Fruit fly (Drosophila melanogaster) whole organism, embryonic: Measurements from ENCODE around the gene CG31776.

Source experiments
- Atf6 ChIP-seq: fragments of 200-800 bp; sonication (Bioruptor generic); IDR thresholded peaks from 2 replicates; pipeline ENCODE4 v1.3.6; 2022; ENCODE audit warnings: missing biosample characterization, missing genetic modification characterization
- Awh ChIP-seq: fragments of 200-800 bp; sonication (Bioruptor generic); IDR thresholded peaks from 2 replicates; pipeline ENCODE4, ENCODE4 v1.3.6; 2022; ENCODE audit warnings: missing biosample characterization, missing genetic modification characterization
- CG10209 ChIP-seq: fragments of 200-800 bp; sonication (Bioruptor generic); optimal IDR thresholded peaks from 3 replicates; lab custom pipeline; 2017; ENCODE audit warnings: missing biosample characterization, mild to moderate bottlenecking, missing genetic modification characterization, missing genetic modification reagents
- CG10274 ChIP-seq: fragments of 200-800 bp; sonication (Bioruptor generic); optimal IDR thresholded peaks from 3 replicates; lab custom pipeline; 2017; ENCODE audit warnings: missing biosample characterization, mild to moderate bottlenecking, missing genetic modification characterization
- CG10979 ChIP-seq: fragments of 200-800 bp; sonication (Bioruptor generic); optimal IDR thresholded peaks from 2 replicates; lab custom pipeline; 2018; ENCODE audit warnings: missing biosample characterization, mild to moderate bottlenecking, missing genetic modification characterization, moderate library complexity
- CG11456 ChIP-seq: fragments of 200-800 bp; sonication (Bioruptor generic); IDR thresholded peaks from 3 replicates; pipeline ENCODE4 v1.3.6; 2022; ENCODE audit warnings: missing biosample characterization, missing genetic modification characterization
- CG11695 ChIP-seq: fragments of 200-800 bp; sonication (Bioruptor generic); IDR thresholded peaks from 3 replicates; pipeline ENCODE4 v1.3.6; 2022; ENCODE audit warnings: missing biosample characterization, missing genetic modification characterization
- CG12299 ChIP-seq: fragments of 200-800 bp; sonication (Bioruptor generic); optimal IDR thresholded peaks from 2 replicates; lab custom pipeline; 2018; ENCODE audit warnings: missing biosample characterization, mild to moderate bottlenecking, missing genetic modification characterization
- CG13775 ChIP-seq: fragments of 200-800 bp; sonication (Bioruptor generic); optimal IDR thresholded peaks from 3 replicates; lab custom pipeline; 2017; ENCODE audit warnings: missing biosample characterization, mild to moderate bottlenecking, missing genetic modification characterization
- CG14667 ChIP-seq: fragments of 200-800 bp; sonication (Bioruptor generic); IDR thresholded peaks from 2 replicates; pipeline ENCODE4 v1.3.6; 2022; ENCODE audit warnings: missing biosample characterization, missing genetic modification characterization
- CG1832 ChIP-seq: fragments of 200-800 bp; sonication (Bioruptor generic); optimal IDR thresholded peaks from 2 replicates; lab custom pipeline; 2017; ENCODE audit warnings: missing biosample characterization, mild to moderate bottlenecking, missing genetic modification characterization, inconsistent platforms
- CG32772 ChIP-seq: fragments of 200-800 bp; sonication (Bioruptor generic); IDR thresholded peaks from 2 replicates; pipeline ENCODE4 v1.3.6; 2022; ENCODE audit warnings: missing biosample characterization, missing genetic modification characterization
- CG33557 ChIP-seq: fragments of 200-800 bp; sonication (Bioruptor generic); optimal IDR thresholded peaks from 2 replicates; lab custom pipeline; 2019; ENCODE audit warnings: missing biosample characterization, mild to moderate bottlenecking, missing genetic modification characterization, moderate library complexity
- CG3407 ChIP-seq: fragments of 200-800 bp; sonication (Bioruptor generic); optimal IDR thresholded peaks from 2 replicates; lab custom pipeline; 2018; ENCODE audit warnings: missing biosample characterization, mild to moderate bottlenecking, missing genetic modification characterization
- CG4424 ChIP-seq: fragments of 200-800 bp; sonication (Bioruptor generic); optimal IDR thresholded peaks from 3 replicates; lab custom pipeline; 2016; ENCODE audit warnings: missing biosample characterization, missing genetic modification characterization
- CG4730 ChIP-seq: fragments of 200-800 bp; sonication (Bioruptor generic); IDR thresholded peaks from 2 replicates; pipeline ENCODE4 v1.3.6; 2022; ENCODE audit warnings: missing biosample characterization, missing genetic modification characterization
- CG8290 ChIP-seq, 3 experiments: fragments of 200-800 bp; sonication (Bioruptor generic); optimal IDR thresholded peaks; 2 replicates each; lab custom pipeline; 2016 to 2019; ENCODE audit warnings: missing biosample characterization in 3 of 3, missing genetic modification characterization in 3 of 3, mild to moderate bottlenecking in 2 of 3, moderate library complexity in 1 of 3
- Camta ChIP-seq: fragments of 200-800 bp; sonication (Bioruptor generic); optimal IDR thresholded peaks from 2 replicates; lab custom pipeline; 2016; ENCODE audit warnings: missing biosample characterization, missing genetic modification characterization
- D ChIP-seq, 2 experiments: fragments of 200-800 bp in 1 of 2; fragments of >200 bp in 1 of 2; sonication (Bioruptor generic) in 1 of 2; optimal IDR thresholded peaks; 2 replicates in 1 of 2; 3 replicates in 1 of 2; lab custom pipeline; 2017; ENCODE audit warnings: mild to moderate bottlenecking in 1 of 2, missing biosample characterization in 1 of 2, missing genetic modification characterization in 1 of 2, missing genetic modification reagents in 1 of 2
- D19A ChIP-seq: fragments of 200-800 bp; optimal IDR thresholded peaks from 3 replicates; lab custom pipeline; 2019; ENCODE audit warnings: missing biosample characterization, mild to moderate bottlenecking, missing genetic modification characterization, moderate library complexity
- Dref ChIP-seq: fragments of 200-800 bp; sonication (Bioruptor generic); IDR thresholded peaks from 2 replicates; pipeline ENCODE4 v1.3.6; 2022; ENCODE audit warnings: missing biosample characterization, missing genetic modification characterization
- Fer2 ChIP-seq: fragments of 200-800 bp; sonication (Bioruptor generic); optimal IDR thresholded peaks from 2 replicates; lab custom pipeline; 2018; ENCODE audit warnings: missing biosample characterization, mild to moderate bottlenecking, missing genetic modification characterization, moderate library complexity
- GATAe ChIP-seq: fragments of 200-800 bp; sonication (Bioruptor generic); conservative IDR thresholded peaks from 2 replicates; pipeline ENCODE4 v1.3.6; 2022; ENCODE audit warnings: missing biosample characterization, missing genetic modification characterization
- HmgZ ChIP-seq: fragments of 200-800 bp; sonication (Bioruptor generic); optimal IDR thresholded peaks from 2 replicates; lab custom pipeline; 2018; ENCODE audit warnings: missing biosample characterization, mild to moderate bottlenecking, missing genetic modification characterization
- Hmx ChIP-seq: fragments of 200-800 bp; sonication (Bioruptor generic); optimal IDR thresholded peaks from 2 replicates; lab custom pipeline; 2016; ENCODE audit warnings: missing biosample characterization, missing genetic modification characterization
- Hr39 ChIP-seq: fragments of >200 bp; optimal IDR thresholded peaks from 2 replicates; lab custom pipeline; 2017
- Hsf ChIP-seq: fragments of 200-800 bp; sonication (Bioruptor generic); optimal IDR thresholded peaks from 3 replicates; lab custom pipeline; 2016; ENCODE audit warnings: missing biosample characterization, missing genetic modification characterization
- NFAT ChIP-seq: fragments of 200-800 bp; sonication (Bioruptor generic); IDR thresholded peaks from 2 replicates; pipeline ENCODE4 v1.3.6; 2022; ENCODE audit warnings: missing biosample characterization, missing genetic modification characterization
- Oli ChIP-seq: fragments of 200-800 bp; sonication (Bioruptor generic); optimal IDR thresholded peaks from 2 replicates; lab custom pipeline; 2018; ENCODE audit warnings: missing biosample characterization, mild to moderate bottlenecking, missing genetic modification characterization, moderate library complexity
- Optix ChIP-seq: fragments of 200-800 bp; sonication (Bioruptor generic); IDR thresholded peaks from 3 replicates; pipeline ENCODE4 v1.3.6; 2022; ENCODE audit warnings: missing biosample characterization, missing genetic modification characterization
- Stat92E ChIP-seq, 3 experiments: fragments of >200 bp in 2 of 3; fragments of 200-800 bp in 1 of 3; sonication (Bioruptor generic) in 1 of 3; optimal IDR thresholded peaks; 2 replicates each; lab custom pipeline; 2017 to 2019; ENCODE audit warnings: missing biosample characterization in 3 of 3, missing genetic modification characterization in 3 of 3, mild to moderate bottlenecking in 1 of 3, moderate library complexity in 1 of 3
- al ChIP-seq: fragments of 200-800 bp; sonication (Bioruptor generic); IDR thresholded peaks from 2 replicates; pipeline ENCODE4 v1.3.6; 2022; ENCODE audit warnings: missing biosample characterization, missing genetic modification characterization
- bab2 ChIP-seq: fragments of 200-800 bp; sonication (Bioruptor generic); optimal IDR thresholded peaks from 2 replicates; lab custom pipeline; 2016; ENCODE audit warnings: missing biosample characterization, missing genetic modification characterization
- cas ChIP-seq: fragments of 200-800 bp; sonication (Bioruptor generic); IDR thresholded peaks from 2 replicates; pipeline ENCODE4 v1.3.6; 2022; ENCODE audit warnings: missing biosample characterization, missing genetic modification characterization
- chn ChIP-seq: fragments of 200-800 bp; sonication (Bioruptor generic); optimal IDR thresholded peaks from 2 replicates; lab custom pipeline; 2016; ENCODE audit warnings: missing biosample characterization, missing genetic modification characterization
- croc ChIP-seq: fragments of 200-800 bp; sonication (Bioruptor generic); conservative IDR thresholded peaks from 3 replicates; pipeline ENCODE4 v1.3.6; 2022; ENCODE audit warnings: missing biosample characterization, missing genetic modification characterization
- cwo ChIP-seq: fragments of 200-800 bp; sonication (Bioruptor generic); optimal IDR thresholded peaks from 3 replicates; lab custom pipeline; 2017; ENCODE audit warnings: missing biosample characterization, missing genetic modification characterization, mild to moderate bottlenecking, moderate library complexity, missing genetic modification reagents
- gcm2 ChIP-seq: fragments of 200-800 bp; sonication (Bioruptor generic); optimal IDR thresholded peaks from 2 replicates; lab custom pipeline; 2016; ENCODE audit warnings: missing biosample characterization, missing genetic modification characterization
- hbn ChIP-seq: fragments of 200-800 bp; sonication (Bioruptor generic); IDR thresholded peaks from 2 replicates; pipeline ENCODE4 v1.3.6; 2022; ENCODE audit warnings: missing biosample characterization, missing genetic modification characterization; ENCODE audit not compliant: partially characterized antibody
- jing ChIP-seq: fragments of 200-800 bp; sonication (Bioruptor generic); optimal IDR thresholded peaks from 2 replicates; lab custom pipeline; 2018; ENCODE audit warnings: missing biosample characterization, mild to moderate bottlenecking, missing genetic modification characterization
- mam ChIP-seq: fragments of 200-800 bp; sonication (Bioruptor generic); optimal IDR thresholded peaks from 3 replicates; lab custom pipeline; 2016; ENCODE audit warnings: missing biosample characterization, missing genetic modification characterization
- onecut ChIP-seq: fragments of 200-800 bp; sonication (Bioruptor generic); IDR thresholded peaks from 2 replicates; pipeline ENCODE4 v1.3.6; 2022; ENCODE audit warnings: missing biosample characterization, missing genetic modification characterization
- pho ChIP-seq: fragments of 200-800 bp; sonication (Bioruptor generic); optimal IDR thresholded peaks from 2 replicates; lab custom pipeline; 2016; ENCODE audit warnings: missing biosample characterization, missing genetic modification characterization
- psq ChIP-seq: fragments of 200-800 bp; sonication (Bioruptor generic); optimal IDR thresholded peaks from 2 replicates; lab custom pipeline; 2017; ENCODE audit warnings: missing biosample characterization, missing genetic modification characterization
- slbo ChIP-seq: fragments of 200-800 bp; sonication (Bioruptor generic); IDR thresholded peaks from 2 replicates; pipeline ENCODE4 v1.3.6; 2022; ENCODE audit warnings: missing biosample characterization, missing genetic modification characterization
- so ChIP-seq: fragments of 200-800 bp; sonication (Bioruptor generic); IDR thresholded peaks from 3 replicates; pipeline ENCODE4 v1.3.6; 2022; ENCODE audit warnings: missing biosample characterization, missing genetic modification characterization
- stwl ChIP-seq: fragments of 200-800 bp; sonication (Bioruptor generic); optimal IDR thresholded peaks from 3 replicates; lab custom pipeline; 2018; ENCODE audit warnings: missing biosample characterization, mild to moderate bottlenecking, missing genetic modification characterization, moderate library complexity
- tgo ChIP-seq: fragments of 200-800 bp; sonication (Bioruptor generic); IDR thresholded peaks from 3 replicates; pipeline ENCODE4 v1.3.6; 2022; ENCODE audit warnings: missing biosample characterization, missing genetic modification characterization
- yki ChIP-seq: fragments of >200 bp; optimal IDR thresholded peaks from 3 replicates; lab custom pipeline; 2018

The CG31776 gene

dm6 chr2L:3472242-3472641, 2.3 kb downstream of the CG31776 start, which contains the start of gene Pgant4 (continued):
- TF ChIP-seq Stat92E (GFP tag; optimal IDR thresholded peaks at IDR 0.05; lab: Kevin White, UChicago): no peak
- peak; percentile 50; the same call in 1 of the 2 replicates for TF ChIP-seq CG32772 (GFP tag; lab: Robert Waterston, UW)
- TF ChIP-seq so: 0 out of 3 replicates have a peak, but pooled peaks have one; percentile 16
- no peak for TF ChIP-seq CG1832 (GFP tag; lab: Kevin White, UChicago)
- peak; percentile 53 for TF ChIP-seq HmgZ (tag; lab: Kevin White, UChicago)
- peak; percentile 35 for TF ChIP-seq Camta (GFP tag; lab: Kevin White, UChicago)
- no peak for TF ChIP-seq jing (GFP tag; lab: Kevin White, UChicago)
- peak; percentile 37 for TF ChIP-seq CG10209 (GFP tag; lab: Kevin White, UChicago)
- no peak for TF ChIP-seq gcm2
- peak; percentile 62 for TF ChIP-seq CG8290 (GFP tag; optimal IDR thresholded peaks at IDR 0.05; lab: Kevin White, UChicago)
- TF ChIP-seq CG8290 (tag; optimal IDR thresholded peaks at IDR 0.05; lab: Kevin White, UChicago): peak in 1 of 2 experiments; percentile 75
- TF ChIP-seq psq (GFP tag; lab: Kevin White, UChicago): no peak
- no peak for TF ChIP-seq Hr39 (lab: Kevin White, UChicago)
- peak; percentile 36; the same call in 2 of the 3 replicates for TF ChIP-seq croc (GFP tag; lab: Robert Waterston, UW)
- TF ChIP-seq tgo (GFP tag; lab: Robert Waterston, UW): peak; percentile 65; the same call in 2 of the 3 replicates
- TF ChIP-seq bab2: peak; percentile 48
- no peak for TF ChIP-seq hbn (GFP tag; lab: Robert Waterston, UW)
- 0 out of 2 replicates have a peak, but pooled peaks have one; percentile 29 for TF ChIP-seq Awh
- no peak for TF ChIP-seq al (GFP tag; lab: Robert Waterston, UW)
- no peak for TF ChIP-seq cwo
- TF ChIP-seq Oli (tag; lab: Kevin White, UChicago): peak; percentile 30
- TF ChIP-seq stwl (tag; lab: Kevin White, UChicago): peak; percentile 41
- no peak for TF ChIP-seq CG12299 (tag; lab: Kevin White, UChicago)
- peak; percentile 82 for TF ChIP-seq onecut (GFP tag; lab: Robert Waterston, UW)
- peak; percentile 22 for TF ChIP-seq chn
- TF ChIP-seq mam (GFP tag; lab: Kevin White, UChicago): peak; percentile 7
- peak; percentile 94 for TF ChIP-seq NFAT (GFP tag; lab: Robert Waterston, UW)
- peak; percentile 68 for TF ChIP-seq Atf6
- no peak; the same call in 1 of the 2 replicates for TF ChIP-seq CG4730 (GFP tag; lab: Robert Waterston, UW)
- no peak for TF ChIP-seq GATAe (GFP tag; lab: Robert Waterston, UW)

DNA sequence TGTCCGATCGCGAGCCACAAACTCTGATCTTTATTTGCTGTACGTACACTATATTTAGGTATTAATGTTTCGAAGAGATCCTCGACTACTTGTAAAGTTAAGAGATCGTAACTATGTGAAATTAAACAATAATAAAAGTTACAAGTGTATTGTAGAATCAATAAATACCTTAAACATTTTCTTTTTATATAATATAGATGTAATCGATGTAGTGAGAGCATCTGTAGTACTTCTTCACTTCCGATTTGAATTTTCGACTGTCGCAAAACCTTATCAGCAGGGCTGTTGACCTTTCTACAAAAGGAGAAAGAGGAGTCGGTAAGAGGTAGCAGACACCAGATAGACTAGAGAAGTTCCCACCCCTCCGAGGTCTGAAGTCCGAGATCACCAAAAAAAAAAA, 5.2 kb downstream of the CG31776 start:
- no peak for TF ChIP-seq Fer2 (tag; lab: Kevin White, UChicago)
- peak; percentile 30 for TF ChIP-seq D19A (tag; lab: Kevin White, UChicago)

DNA sequence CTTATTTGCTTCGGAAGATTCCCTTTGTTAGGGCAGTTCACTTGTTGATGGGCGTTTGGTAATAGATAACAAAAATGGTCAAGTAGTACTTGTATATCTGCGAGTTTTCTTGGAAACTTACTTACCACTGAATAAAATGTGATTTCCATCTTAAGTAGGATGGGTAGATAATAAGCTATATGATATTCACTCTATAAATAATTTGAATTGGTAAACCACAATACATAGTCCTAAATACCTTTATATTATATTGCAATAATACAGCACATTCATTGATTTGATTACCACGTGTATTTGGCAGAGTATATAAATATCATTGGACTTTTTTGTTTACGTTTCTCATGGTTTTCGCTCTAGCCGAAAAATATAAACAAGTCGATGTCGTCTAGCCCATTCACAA, 6.0 kb downstream of the CG31776 start:
- TF ChIP-seq cas (no peak), CG11456 (GFP tag; lab: Robert Waterston, UW) (0 out of 3 replicates have a peak, but pooled peaks have one; percentile 62), CG10979 (tag; lab: Kevin White, UChicago) (peak; percentile 58), CG11695 (GFP tag; lab: Robert Waterston, UW) (peak; percentile 72; the same call in 2 of the 3 replicates), CG4730 (GFP tag; lab: Robert Waterston, UW) (peak; percentile 35; the same call in 1 of the 2 replicates), CG10274 (peak; percentile 48), D (optimal IDR thresholded peaks at IDR 0.05; lab: Kevin White, UChicago) (no peak), D (GFP tag; optimal IDR thresholded peaks at IDR 0.05; lab: Kevin White, UChicago) (peak; percentile 19), yki (no peak), CG3407 (GFP tag; lab: Kevin White, UChicago) (peak; percentile 6), pho (GFP tag; lab: Kevin White, UChicago) (peak; percentile 44), CG4424 (GFP tag; lab: Kevin White, UChicago) (peak; percentile 71), slbo (GFP tag; lab: Robert Waterston, UW) (peak; percentile 71), Optix (GFP tag; lab: Robert Waterston, UW) (no peak), CG14667 (peak; percentile 38), CG13775 (GFP tag; lab: Kevin White, UChicago) (peak; percentile 26), Hsf (GFP tag; lab: Kevin White, UChicago) (peak; percentile 70), Dref (no peak), Hmx (GFP tag; lab: Kevin White, UChicago) (peak; percentile 53), CG33557 (GFP tag; lab: Kevin White, UChicago) (no peak)
